Worm (Caenorhabditis elegans) whole organism, young adult: Measurements from ENCODE around the gene C06B3.7.

Experiments
- B0019.2 ChIP-seq: fragments of 200-800 bp; sonication (Bioruptor generic); conservative IDR thresholded peaks from 2 replicates; pipeline ENCODE4 v1.3.6; 2022; ENCODE audit warnings: missing genetic modification reagents, missing genetic modification characterization, missing compliant biosample characterization
- D2030.7 ChIP-seq: fragments of 200-800 bp; sonication (Bioruptor generic); IDR thresholded peaks from 2 replicates; pipeline ENCODE4 v1.3.6; 2022; ENCODE audit warnings: missing genetic modification reagents, missing genetic modification characterization, missing compliant biosample characterization
- F10E7.11 ChIP-seq: sonication (generic microtip); optimal IDR thresholded peaks from 2 replicates; lab custom pipeline; 2017; ENCODE audit warnings: mild to moderate bottlenecking, missing genetic modification characterization, moderate library complexity, missing compliant biosample characterization
- F23B12.7 ChIP-seq: sonication (generic microtip); optimal IDR thresholded peaks from 2 replicates; lab custom pipeline; 2017; ENCODE audit warnings: missing genetic modification characterization, mild to moderate bottlenecking, missing compliant biosample characterization, antibody characterized with exemption, moderate library complexity; ENCODE audit not compliant: insufficient read depth
- F33H1.4 ChIP-seq: fragments of 200-800 bp; sonication (Bioruptor generic); IDR thresholded peaks from 2 replicates; pipeline ENCODE4 v1.3.6; 2022; ENCODE audit warnings: missing genetic modification reagents, missing genetic modification characterization, missing compliant biosample characterization
- F37B4.10 ChIP-seq: fragments of 200-800 bp; sonication (Bioruptor generic); IDR thresholded peaks from 2 replicates; pipeline ENCODE4 v1.3.6; 2022; ENCODE audit warnings: missing genetic modification characterization, missing compliant biosample characterization
- F39B2.1 ChIP-seq: fragments of 200-800 bp; sonication (Bioruptor generic); IDR thresholded peaks from 2 replicates; pipeline ENCODE4 v1.3.6; 2022; ENCODE audit warnings: missing genetic modification reagents, missing genetic modification characterization, missing compliant biosample characterization
- K12H6.12 ChIP-seq: fragments of 200-800 bp; sonication (Bioruptor generic); optimal IDR thresholded peaks from 2 replicates; lab custom pipeline; 2018; ENCODE audit warnings: mild to moderate bottlenecking, missing genetic modification characterization, missing compliant biosample characterization
- ama-1 ChIP-seq, 3 experiments: fragments of 150-350 bp in 1 of 3; sonication (generic microtip) in 2 of 3; optimal IDR thresholded peaks; 2 replicates each; lab custom pipeline; 2014 to 2018; ENCODE audit warnings: missing biosample characterization in 2 of 3, missing genetic modification characterization in 2 of 3, missing genetic modification reagents in 2 of 3
- aptf-2 ChIP-seq: fragments of 200-800 bp; sonication (Bioruptor generic); conservative IDR thresholded peaks from 2 replicates; pipeline ENCODE4 v1.3.6; 2022; ENCODE audit warnings: missing genetic modification reagents, missing genetic modification characterization, missing compliant biosample characterization
- aptf-3 ChIP-seq: fragments of 200-800 bp; sonication (Bioruptor generic); IDR thresholded peaks from 2 replicates; pipeline ENCODE4 v1.3.6; 2022; ENCODE audit warnings: missing genetic modification characterization, missing compliant biosample characterization
- attf-6 ChIP-seq: fragments of 200-800 bp; sonication (Bioruptor generic); IDR thresholded peaks from 2 replicates; pipeline ENCODE4 v1.3.6; 2022; ENCODE audit warnings: missing genetic modification reagents, missing genetic modification characterization, missing compliant biosample characterization
- ceh-27 ChIP-seq: fragments of 200-800 bp; sonication (Bioruptor generic); optimal IDR thresholded peaks from 2 replicates; lab custom pipeline; 2018; ENCODE audit warnings: mild to moderate bottlenecking, missing genetic modification characterization, moderate library complexity, missing compliant biosample characterization
- ceh-40 ChIP-seq: fragments of 200-800 bp; sonication (Bioruptor generic); IDR thresholded peaks from 2 replicates; pipeline ENCODE4 v1.3.6; 2022; ENCODE audit warnings: missing genetic modification characterization, missing compliant biosample characterization
- dox-1 ChIP-seq: fragments of 200-800 bp; sonication (Bioruptor generic); IDR thresholded peaks from 2 replicates; pipeline ENCODE4 v1.3.6; 2022; ENCODE audit warnings: missing genetic modification reagents, missing genetic modification characterization, missing compliant biosample characterization
- egl-44 ChIP-seq: fragments of 200-800 bp; sonication (Bioruptor generic); IDR thresholded peaks from 2 replicates; pipeline ENCODE4 v1.3.6; 2022; ENCODE audit warnings: missing genetic modification reagents, missing genetic modification characterization, missing compliant biosample characterization
- hlh-12 ChIP-seq: sonication (generic microtip); optimal IDR thresholded peaks from 2 replicates; lab custom pipeline; 2016; ENCODE audit warnings: missing genetic modification characterization, missing compliant biosample characterization
- hmg-1.2 ChIP-seq: fragments of 200-800 bp; sonication (Bioruptor generic); IDR thresholded peaks from 2 replicates; pipeline ENCODE4 v1.3.6; 2022; ENCODE audit warnings: missing genetic modification reagents, missing genetic modification characterization, missing compliant biosample characterization
- let-607 ChIP-seq, 2 experiments: fragments of 200-800 bp in 1 of 2; sonication (Bioruptor generic) in 1 of 2; sonication (generic microtip) in 1 of 2; optimal IDR thresholded peaks; 2 replicates each; lab custom pipeline; 2016 to 2018; ENCODE audit warnings: mild to moderate bottlenecking in 2 of 2, missing compliant biosample characterization in 2 of 2, missing genetic modification characterization in 2 of 2, moderate library complexity in 2 of 2, missing genotype in 1 of 2
- lir-1 ChIP-seq: fragments of 200-800 bp; sonication (Bioruptor generic); conservative IDR thresholded peaks from 2 replicates; pipeline ENCODE4 v1.3.6; 2022; ENCODE audit warnings: missing genetic modification reagents, missing genetic modification characterization, missing compliant biosample characterization
- lsy-27 ChIP-seq: sonication (generic microtip); optimal IDR thresholded peaks from 2 replicates; lab custom pipeline; 2017; ENCODE audit warnings: missing genetic modification characterization, mild to moderate bottlenecking, missing compliant biosample characterization, antibody characterized with exemption, missing genotype, borderline replicate concordance; ENCODE audit not compliant: insufficient read depth
- mcd-1 ChIP-seq: fragments of 200-800 bp; sonication (Bioruptor generic); IDR thresholded peaks from 2 replicates; pipeline ENCODE4 v1.3.6; 2022; ENCODE audit warnings: missing genetic modification reagents, missing genetic modification characterization, missing compliant biosample characterization
- mel-28 ChIP-seq: sonication (generic microtip); optimal IDR thresholded peaks from 2 replicates; lab custom pipeline; 2016; ENCODE audit warnings: borderline replicate concordance, mild to moderate bottlenecking, missing genetic modification characterization, missing compliant biosample characterization
- nfya-1 ChIP-seq: sonication (generic microtip); optimal IDR thresholded peaks from 2 replicates; lab custom pipeline; 2017; ENCODE audit warnings: antibody characterized with exemption, missing compliant biosample characterization, missing genetic modification characterization, borderline replicate concordance; ENCODE audit not compliant: insufficient read depth
- nhr-80 ChIP-seq: sonication (generic microtip); optimal IDR thresholded peaks from 2 replicates; lab custom pipeline; 2016; ENCODE audit warnings: missing genetic modification characterization, missing compliant biosample characterization
- tbx-9 ChIP-seq: sonication (generic microtip); optimal IDR thresholded peaks from 2 replicates; lab custom pipeline; 2016; ENCODE audit warnings: borderline replicate concordance, missing genetic modification characterization, inconsistent platforms, missing compliant biosample characterization
- unc-62 ChIP-seq: fragments of 150-350 bp; optimal IDR thresholded peaks from 2 replicates; lab custom pipeline; 2014; ENCODE audit warnings: missing biosample characterization, missing genetic modification reagents, missing genetic modification characterization
- ztf-18 ChIP-seq: sonication (generic microtip); optimal IDR thresholded peaks from 2 replicates; lab custom pipeline; 2016; ENCODE audit warnings: missing genotype, mild to moderate bottlenecking, missing genetic modification characterization, missing compliant biosample characterization
- ztf-28 ChIP-seq: fragments of 200-800 bp; sonication (Bioruptor generic); IDR thresholded peaks from 2 replicates; pipeline ENCODE4 v1.3.6; 2022; ENCODE audit warnings: missing genetic modification reagents, missing genetic modification characterization, missing compliant biosample characterization

Gene C06B3.7

ce11 chrV:13879241-13879640 lies 30.2 kb upstream of the C06B3.7 start, which contains the start of gene lbp-7:
Gene lbp-7 (plus strand): TSS chrV:13879552.
- TF ChIP-seq nhr-80 (peak; percentile 61), mel-28 (tag; lab: Kevin White, UChicago) (no peak)

- TF ChIP-seq tbx-9 (tag; lab: Kevin White, UChicago), result no peak
- TF ChIP-seq lir-1, result no peak
- 0 out of 2 replicates have a peak, but pooled peaks have one; percentile 8 for TF ChIP-seq mcd-1
- TF ChIP-seq hmg-1.2 (GFP tag; lab: Robert Waterston, UW), result peak; percentile 71; the same call in 1 of the 2 replicates
- TF ChIP-seq ama-1 (optimal IDR thresholded peaks at IDR 0.05; lab: Kevin White, UChicago), result no peak
- no peak for TF ChIP-seq ama-1 (GFP tag; optimal IDR thresholded peaks at IDR 0.05; lab: Kevin White, UChicago)
- TF ChIP-seq let-607 (tag; optimal IDR thresholded peaks at IDR 0.05; lab: Kevin White, UChicago), result no peak
These were observed 29.3 kb upstream of the C06B3.7 start for ce11 chrV:13880163-13880562.

ce11 chrV:13880607-13881006 lies 28.9 kb upstream of the C06B3.7 start, which contains the start of gene T22G5.3:
Gene T22G5.3 (plus strand): TSS chrV:13880907.
- TF ChIP-seq egl-44 (GFP tag; lab: Robert Waterston, UW), result no peak
- TF ChIP-seq ceh-40 (GFP tag; lab: Robert Waterston, UW), result no peak

- TF ChIP-seq F33H1.4 (GFP tag; lab: Robert Waterston, UW) (peak; percentile 73), D2030.7 (GFP tag; lab: Robert Waterston, UW) (peak; percentile 24; the same call in 1 of the 2 replicates)
These were observed 27.3 kb upstream of the C06B3.7 start for ce11 chrV:13882192-13882591.

- TF ChIP-seq K12H6.12 (tag; lab: Kevin White, UChicago) (no peak), attf-6 (GFP tag; lab: Robert Waterston, UW) (no peak), aptf-2 (no peak), mel-28 (tag; lab: Kevin White, UChicago) (no peak), F37B4.10 (GFP tag; lab: Robert Waterston, UW) (no peak), F39B2.1 (no peak), lir-1 (no peak), F23B12.7 (tag; lab: Kevin White, UChicago) (no peak), aptf-3 (GFP tag; lab: Robert Waterston, UW) (no peak), ceh-27 (no peak), nfya-1 (no peak), lsy-27 (tag; lab: Kevin White, UChicago) (no peak), ztf-18 (tag; lab: Kevin White, UChicago) (no peak), F10E7.11 (no peak), hlh-12 (tag; lab: Kevin White, UChicago) (no peak), dox-1 (GFP tag; lab: Robert Waterston, UW) (no peak)
These were observed 22.1 kb upstream of the C06B3.7 start, which contains the start of gene srsx-19 for ce11 chrV:13887358-13887757. Gene srsx-19 (plus strand): TSS chrV:13887658.

ce11 chrV:13889516-13889915 lies 20.0 kb upstream of the C06B3.7 start, which contains the start of gene spp-12:
Gene spp-12 (plus strand): TSS chrV:13889816.
- TF ChIP-seq unc-62 (no peak), ztf-28 (GFP tag; lab: Robert Waterston, UW) (no peak), B0019.2 (no peak)
